Worm (Caenorhabditis elegans) whole organism, mixed stage, embryonic: Measurements from ENCODE around the gene nfi-1.

Experiments used
- lin-13 ChIP-seq: fragments of 150-350 bp; optimal IDR thresholded peaks from 2 replicates; lab custom pipeline; 2014; ENCODE audit warnings: missing biosample characterization, missing genetic modification characterization
- mab-5 ChIP-seq: fragments of 150-350 bp; optimal IDR thresholded peaks from 2 replicates; lab custom pipeline; 2014; ENCODE audit warnings: missing biosample characterization, missing genetic modification characterization
- nhr-237 ChIP-seq: fragments of 150-350 bp; optimal IDR thresholded peaks from 2 replicates; lab custom pipeline; 2014; ENCODE audit warnings: missing biosample characterization, missing genetic modification characterization
- nhr-76 ChIP-seq: sonication (generic microtip); optimal IDR thresholded peaks from 2 replicates; lab custom pipeline; 2017; ENCODE audit warnings: missing biosample characterization, missing genetic modification characterization
- snpc-4 ChIP-seq: fragments of 150-350 bp; optimal IDR thresholded peaks from 2 replicates; lab custom pipeline; 2014; ENCODE audit warnings: missing biosample characterization, missing genetic modification characterization
- sptf-1 ChIP-seq: sonication (generic microtip); optimal IDR thresholded peaks from 2 replicates; lab custom pipeline; 2017; ENCODE audit warnings: mild to moderate bottlenecking, missing genetic modification characterization, moderate library complexity, missing compliant biosample characterization
- unc-39 ChIP-seq: fragments of 150-350 bp; optimal IDR thresholded peaks from 2 replicates; lab custom pipeline; 2014; ENCODE audit warnings: missing biosample characterization, missing genetic modification characterization
- ztf-11 ChIP-seq: fragments of 150-350 bp; optimal IDR thresholded peaks from 2 replicates; lab custom pipeline; 2014; ENCODE audit warnings: missing biosample characterization, missing genetic modification characterization

ce11 chrII:7505005-7505404 is 33.0 kb upstream of the nfi-1 start, which contains the start of gene C28F5.1:
- TF ChIP-seq nhr-76 (no peak), ztf-11 (tag; lab: Kevin White, UChicago) (no peak), unc-39 (tag; lab: Kevin White, UChicago) (no peak), snpc-4 (no peak), mab-5 (no peak), lin-13 (tag; lab: Kevin White, UChicago) (no peak), nhr-237 (tag; lab: Kevin White, UChicago) (no peak), sptf-1 (no peak)
